Worm (Caenorhabditis elegans) whole organism, L1 larva: ENCODE measurements around the gene ctps-1.

ENCODE experiments used
- C04F5.9 ChIP-seq: sonication (generic microtip); optimal IDR thresholded peaks from 2 replicates; lab custom pipeline; 2016; ENCODE audit warnings: missing genetic modification characterization, missing compliant biosample characterization
- C34B4.2 ChIP-seq: sonication (generic microtip); optimal IDR thresholded peaks from 2 replicates; lab custom pipeline; 2017; ENCODE audit warnings: mild to moderate bottlenecking, missing genetic modification characterization, missing compliant biosample characterization
- aha-1 ChIP-seq: fragments of 150-350 bp; optimal IDR thresholded peaks from 2 replicates; lab custom pipeline; 2014; ENCODE audit warnings: missing biosample characterization, missing genetic modification characterization
- ama-1 ChIP-seq: fragments of 150-350 bp; optimal IDR thresholded peaks from 2 replicates; lab custom pipeline; 2014
- blmp-1 ChIP-seq: fragments of 150-350 bp; optimal IDR thresholded peaks from 2 replicates; lab custom pipeline; 2014; ENCODE audit warnings: missing biosample characterization, missing genetic modification characterization
- ceh-8 ChIP-seq: fragments of 200-800 bp; sonication (Bioruptor generic); optimal IDR thresholded peaks from 2 replicates; lab custom pipeline; 2018; ENCODE audit warnings: mild to moderate bottlenecking, missing genetic modification characterization, moderate library complexity, missing compliant biosample characterization
- ceh-82 ChIP-seq, 3 experiments: fragments of 150-350 bp in 1 of 3; sonication (generic microtip) in 2 of 3; optimal IDR thresholded peaks; 2 replicates each; lab custom pipeline; 2014 to 2017; ENCODE audit warnings: missing biosample characterization in 3 of 3, missing genetic modification characterization in 3 of 3
- ces-1 ChIP-seq: fragments of 150-350 bp; optimal IDR thresholded peaks from 2 replicates; lab custom pipeline; 2014; ENCODE audit warnings: missing biosample characterization, missing genetic modification reagents, missing genetic modification characterization
- dpl-1 ChIP-seq, 3 experiments: fragments of 150-350 bp in 2 of 3; sonication (generic microtip) in 1 of 3; optimal IDR thresholded peaks; 2 replicates each; lab custom pipeline; 2014 to 2017; ENCODE audit warnings: missing biosample characterization in 3 of 3, missing genetic modification characterization in 3 of 3, missing genetic modification reagents in 3 of 3
- dsc-1 ChIP-seq: sonication (generic microtip); optimal IDR thresholded peaks from 2 replicates; lab custom pipeline; 2016; ENCODE audit warnings: mild to moderate bottlenecking, missing genetic modification characterization, missing compliant biosample characterization
- efl-1 ChIP-seq, 4 experiments: fragments of 150-350 bp; optimal IDR thresholded peaks in 3 of 4; peaks in 1 of 4; 1 replicate in 1 of 4; 2 replicates in 3 of 4; lab custom pipeline; 2014; ENCODE audit warnings: missing biosample characterization in 2 of 4, missing genetic modification characterization in 2 of 4, missing genetic modification reagents in 2 of 4
- efl-3 ChIP-seq: fragments of 200-800 bp; sonication (Bioruptor generic); optimal IDR thresholded peaks from 2 replicates; lab custom pipeline; 2018; ENCODE audit warnings: mild to moderate bottlenecking, missing genetic modification characterization, missing compliant biosample characterization
- elt-2 ChIP-seq: sonication (generic microtip); optimal IDR thresholded peaks from 2 replicates; lab custom pipeline; 2016; ENCODE audit warnings: missing genetic modification characterization, mild to moderate bottlenecking, inconsistent platforms, missing compliant biosample characterization, missing genetic modification reagents
- fkh-10 ChIP-seq: sonication (generic microtip); optimal IDR thresholded peaks from 2 replicates; lab custom pipeline; 2017; ENCODE audit warnings: missing biosample characterization, missing genetic modification reagents, missing genetic modification characterization
- fkh-4 ChIP-seq: sonication (generic microtip); optimal IDR thresholded peaks from 2 replicates; lab custom pipeline; 2016; ENCODE audit warnings: missing compliant biosample characterization, missing genetic modification characterization, borderline replicate concordance
- fos-1 ChIP-seq: fragments of 150-350 bp; optimal IDR thresholded peaks from 2 replicates; lab custom pipeline; 2014; ENCODE audit warnings: missing biosample characterization, missing genetic modification characterization
- hlh-4 ChIP-seq: sonication (generic microtip); optimal IDR thresholded peaks from 2 replicates; lab custom pipeline; 2016; ENCODE audit warnings: mild to moderate bottlenecking, missing genetic modification characterization, missing compliant biosample characterization
- hpl-2 ChIP-seq: fragments of 150-350 bp; optimal IDR thresholded peaks from 2 replicates; lab custom pipeline; 2014; ENCODE audit warnings: missing biosample characterization, missing genetic modification reagents, missing genetic modification characterization
- irx-1 ChIP-seq: sonication (generic microtip); optimal IDR thresholded peaks from 2 replicates; lab custom pipeline; 2016; ENCODE audit warnings: missing genetic modification characterization, missing compliant biosample characterization
- lin-15B ChIP-seq: fragments of 150-350 bp; sonication (generic microtip); optimal IDR thresholded peaks from 3 replicates; lab custom pipeline; 2014; ENCODE audit warnings: missing biosample characterization, missing genetic modification characterization
- lin-35 ChIP-seq, 2 experiments: fragments of 150-350 bp; optimal IDR thresholded peaks; 2 replicates each; lab custom pipeline; 2014; ENCODE audit warnings: missing biosample characterization in 2 of 2, missing genetic modification characterization in 2 of 2, missing genetic modification reagents in 2 of 2
- lir-3 ChIP-seq: sonication (generic microtip); optimal IDR thresholded peaks from 2 replicates; lab custom pipeline; 2016; ENCODE audit warnings: mild to moderate bottlenecking, missing genetic modification characterization, moderate library complexity, missing compliant biosample characterization; ENCODE audit not compliant: poor library complexity
- lsy-2 ChIP-seq, 2 experiments: fragments of 150-350 bp; optimal IDR thresholded peaks; 2 replicates each; lab custom pipeline; 2014; ENCODE audit warnings: missing biosample characterization in 2 of 2, missing genetic modification characterization in 2 of 2
- mdl-1 ChIP-seq, 2 experiments: fragments of 150-350 bp; optimal IDR thresholded peaks; 2 replicates each; lab custom pipeline; 2014 to 2017; ENCODE audit warnings: missing biosample characterization in 2 of 2, missing genetic modification characterization in 2 of 2, inconsistent platforms in 1 of 2
- mef-2 ChIP-seq: fragments of 150-350 bp; optimal IDR thresholded peaks from 2 replicates; lab custom pipeline; 2014; ENCODE audit warnings: missing biosample characterization, missing genetic modification characterization
- mep-1 ChIP-seq: fragments of 150-350 bp; optimal IDR thresholded peaks from 2 replicates; lab custom pipeline; 2014; ENCODE audit warnings: missing biosample characterization, missing genetic modification characterization
- nhr-11 ChIP-seq: fragments of 150-350 bp; optimal IDR thresholded peaks from 2 replicates; lab custom pipeline; 2014; ENCODE audit warnings: missing biosample characterization, missing genetic modification characterization
- nhr-237 ChIP-seq: fragments of 150-350 bp; optimal IDR thresholded peaks from 2 replicates; lab custom pipeline; 2014; ENCODE audit warnings: missing biosample characterization, missing genetic modification characterization
- nhr-47 ChIP-seq: sonication (generic microtip); optimal IDR thresholded peaks from 2 replicates; lab custom pipeline; 2016; ENCODE audit warnings: mild to moderate bottlenecking, missing genetic modification characterization, moderate library complexity, missing compliant biosample characterization
- nhr-76 ChIP-seq: sonication (generic microtip); optimal IDR thresholded peaks from 2 replicates; lab custom pipeline; 2017; ENCODE audit warnings: missing biosample characterization, missing genetic modification characterization
- pag-3 ChIP-seq: sonication (generic microtip); optimal IDR thresholded peaks from 2 replicates; lab custom pipeline; 2017; ENCODE audit warnings: missing genetic modification characterization, mild to moderate bottlenecking, missing compliant biosample characterization, antibody characterized with exemption, borderline replicate concordance; ENCODE audit not compliant: insufficient read depth
- skn-1 ChIP-seq: fragments of 150-350 bp; optimal IDR thresholded peaks from 2 replicates; lab custom pipeline; 2014; ENCODE audit warnings: missing biosample characterization, missing genetic modification characterization
- snpc-4 ChIP-seq: fragments of 150-350 bp; optimal IDR thresholded peaks from 2 replicates; lab custom pipeline; 2014; ENCODE audit warnings: missing biosample characterization, missing genetic modification characterization
- snu-23 ChIP-seq: sonication (generic microtip); optimal IDR thresholded peaks from 2 replicates; lab custom pipeline; 2016; ENCODE audit warnings: missing genetic modification characterization, missing compliant biosample characterization
- sox-4 ChIP-seq: sonication (generic microtip); optimal IDR thresholded peaks from 2 replicates; lab custom pipeline; 2016; ENCODE audit warnings: missing genetic modification characterization, missing compliant biosample characterization
- sup-37 ChIP-seq: fragments of 200-800 bp; sonication (Bioruptor generic); optimal IDR thresholded peaks from 2 replicates; lab custom pipeline; 2018; ENCODE audit warnings: mild to moderate bottlenecking, missing genetic modification characterization, missing compliant biosample characterization
- swsn-7 ChIP-seq: sonication (generic microtip); optimal IDR thresholded peaks from 2 replicates; lab custom pipeline; 2016; ENCODE audit warnings: missing genetic modification characterization, missing compliant biosample characterization
- tbx-2 ChIP-seq: sonication (generic microtip); optimal IDR thresholded peaks from 2 replicates; lab custom pipeline; 2016; ENCODE audit warnings: missing genetic modification characterization, missing compliant biosample characterization
- unc-130 ChIP-seq: fragments of 150-350 bp; optimal IDR thresholded peaks from 2 replicates; lab custom pipeline; 2017; ENCODE audit warnings: missing biosample characterization, missing genetic modification characterization, inconsistent platforms
- unc-86 ChIP-seq: sonication (generic microtip); optimal IDR thresholded peaks from 2 replicates; lab custom pipeline; 2016; ENCODE audit warnings: missing genetic modification characterization, missing compliant biosample characterization
- xbp-1 ChIP-seq: sonication (generic microtip); optimal IDR thresholded peaks from 2 replicates; lab custom pipeline; 2016; ENCODE audit warnings: missing genetic modification characterization, missing compliant biosample characterization
- ztf-11 ChIP-seq, 2 experiments: sonication (generic microtip); optimal IDR thresholded peaks; 2 replicates each; lab custom pipeline; 2016 to 2017; ENCODE audit warnings: missing genetic modification characterization in 2 of 2, missing biosample characterization in 1 of 2, missing compliant biosample characterization in 1 of 2

The ctps-1 gene

DNA sequence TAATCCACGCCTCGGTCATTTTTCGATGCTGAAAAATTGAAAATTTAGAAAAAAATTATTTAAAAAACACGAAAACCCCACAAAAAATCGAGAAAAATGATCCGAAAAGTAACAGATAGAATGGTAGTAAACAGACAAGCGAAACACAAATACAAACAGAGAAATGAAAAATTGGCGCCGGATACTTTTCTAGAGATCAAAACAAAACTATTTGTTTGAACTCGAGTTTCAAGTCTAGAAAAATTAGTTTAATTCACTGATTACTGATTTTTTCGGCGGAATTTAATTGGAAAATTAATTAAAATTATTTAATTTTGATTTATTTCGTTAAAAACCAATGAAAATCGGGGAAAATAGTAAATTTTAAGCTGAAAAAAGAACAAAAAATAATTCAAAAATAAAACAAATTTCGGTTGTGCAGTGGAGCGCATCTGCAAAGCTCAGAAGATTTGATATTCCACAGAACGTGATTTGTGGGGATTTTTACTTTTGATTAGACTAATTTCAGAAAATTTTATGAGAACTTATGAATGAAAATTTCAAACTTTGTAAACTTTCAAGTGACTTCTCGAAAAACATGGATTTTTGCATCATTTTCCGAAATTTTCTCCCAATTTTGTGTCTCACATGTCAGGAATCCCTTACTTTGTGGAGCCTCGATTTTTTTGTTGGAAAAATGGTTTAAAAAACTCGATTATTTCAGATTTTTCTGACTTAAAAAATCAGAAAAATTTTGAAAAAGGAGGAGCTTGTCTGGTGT is 48.3 kb upstream of the ctps-1 start, which contains the start of gene gyg-2:
Gene gyg-2 (minus strand): TSS at position 28 of the 760 bp plus-strand sequence.
- TF ChIP-seq dpl-1 (GFP tag; optimal IDR thresholded peaks at IDR 0.05; lab: Kevin White, UChicago) (no peak), pag-3 (tag; lab: Kevin White, UChicago) (no peak), efl-1 (optimal IDR thresholded peaks at IDR 0.05; lab: Kevin White, UChicago) (peak in 1 of 2 experiments; percentile 68), efl-1 (GFP tag; optimal IDR thresholded peaks at IDR 0.05 in 1 of 2; lab: Kevin White, UChicago) (no peak), ztf-11 (tag; optimal IDR thresholded peaks at IDR 0.05; lab: Kevin White, UChicago) (no peak), ama-1 (no peak), hpl-2 (GFP tag; lab: Kevin White, UChicago) (peak; percentile 61), mep-1 (tag; lab: Kevin White, UChicago) (no peak), mdl-1 (tag; optimal IDR thresholded peaks at IDR 0.05; lab: Kevin White, UChicago) (no peak), sox-4 (tag; lab: Kevin White, UChicago) (no peak), fkh-4 (no peak), lir-3 (tag; lab: Kevin White, UChicago) (no peak), irx-1 (tag; lab: Kevin White, UChicago) (no peak)

DNA sequence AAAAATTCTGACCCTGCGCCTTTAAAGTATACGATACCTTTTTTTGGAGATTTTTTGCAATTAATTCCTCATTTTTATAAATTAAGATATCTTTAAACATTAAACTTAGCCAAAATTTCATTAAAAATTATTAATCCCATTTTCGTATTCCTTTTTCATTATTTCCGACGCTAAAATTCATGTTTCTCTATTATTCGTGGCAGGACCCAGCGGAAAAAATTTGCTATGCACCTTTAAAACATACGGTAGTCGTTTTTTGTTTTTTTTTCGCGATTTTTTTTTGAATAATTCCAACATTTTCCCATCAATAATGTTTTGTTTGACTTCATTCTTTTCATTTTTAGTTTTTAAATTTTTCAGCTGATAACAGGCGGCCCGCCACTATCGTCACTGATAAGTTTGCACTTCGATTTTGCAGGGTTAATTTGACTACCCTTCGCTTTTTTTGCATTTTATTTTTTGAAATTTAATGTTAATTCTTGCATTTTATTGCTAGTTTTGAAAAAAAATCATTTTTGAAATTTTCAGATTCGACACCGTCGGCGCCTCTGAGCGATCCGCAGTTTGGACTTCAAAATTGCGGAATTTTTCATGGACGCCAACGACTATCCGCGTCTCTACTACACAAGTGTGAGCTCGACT is 47.5 kb upstream of the ctps-1 start, which contains the start of gene dkf-2:
Gene dkf-2 (plus strand): TSS at position 592 of the 642 bp plus-strand sequence.
- TF ChIP-seq sup-37 (GFP tag; lab: Kevin White, UChicago), result no peak
- no peak for TF ChIP-seq C34B4.2 (tag; lab: Kevin White, UChicago)
- TF ChIP-seq C04F5.9, result no peak
- no peak for TF ChIP-seq lin-15B (tag; lab: Kevin White, UChicago)
- TF ChIP-seq ces-1 (GFP tag; lab: Kevin White, UChicago), result no peak
- TF ChIP-seq elt-2 (tag; lab: Kevin White, UChicago), result peak; percentile 18
- TF ChIP-seq, all 84 proteins: peak for 1

DNA sequence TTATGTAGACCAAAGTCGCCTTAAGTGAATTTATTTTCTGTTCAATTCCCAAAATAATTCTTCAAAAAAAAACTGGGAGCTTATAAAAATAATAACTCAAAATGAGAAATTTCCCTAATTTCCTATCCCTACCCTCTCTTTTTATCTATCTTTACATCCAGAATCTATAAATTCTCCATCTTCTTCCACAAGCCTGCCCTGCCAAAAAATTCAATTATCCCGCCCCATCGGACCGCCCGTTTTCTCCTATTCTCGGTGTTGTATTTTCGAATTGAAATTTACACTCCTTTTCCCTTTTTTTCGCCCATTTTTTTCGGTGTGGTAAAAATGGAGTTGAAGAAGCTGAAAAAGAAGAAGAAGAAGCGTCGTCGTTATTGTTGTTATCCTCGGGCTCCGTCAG is 45.2 kb upstream of the ctps-1 start:
- TF ChIP-seq C34B4.2 (tag; lab: Kevin White, UChicago) (no peak), nhr-76 (no peak), xbp-1 (tag; lab: Kevin White, UChicago) (no peak), nhr-11 (no peak), swsn-7 (tag; lab: Kevin White, UChicago) (no peak), unc-130 (tag; lab: Kevin White, UChicago) (no peak), ceh-8 (GFP tag; lab: Kevin White, UChicago) (no peak), skn-1 (tag; lab: Kevin White, UChicago) (no peak), snpc-4 (tag; lab: Kevin White, UChicago) (no peak), lin-35 (GFP tag; optimal IDR thresholded peaks at IDR 0.05; lab: Kevin White, UChicago) (no peak), snu-23 (GFP tag; lab: Kevin White, UChicago) (no peak), blmp-1 (tag; lab: Kevin White, UChicago) (no peak)

DNA sequence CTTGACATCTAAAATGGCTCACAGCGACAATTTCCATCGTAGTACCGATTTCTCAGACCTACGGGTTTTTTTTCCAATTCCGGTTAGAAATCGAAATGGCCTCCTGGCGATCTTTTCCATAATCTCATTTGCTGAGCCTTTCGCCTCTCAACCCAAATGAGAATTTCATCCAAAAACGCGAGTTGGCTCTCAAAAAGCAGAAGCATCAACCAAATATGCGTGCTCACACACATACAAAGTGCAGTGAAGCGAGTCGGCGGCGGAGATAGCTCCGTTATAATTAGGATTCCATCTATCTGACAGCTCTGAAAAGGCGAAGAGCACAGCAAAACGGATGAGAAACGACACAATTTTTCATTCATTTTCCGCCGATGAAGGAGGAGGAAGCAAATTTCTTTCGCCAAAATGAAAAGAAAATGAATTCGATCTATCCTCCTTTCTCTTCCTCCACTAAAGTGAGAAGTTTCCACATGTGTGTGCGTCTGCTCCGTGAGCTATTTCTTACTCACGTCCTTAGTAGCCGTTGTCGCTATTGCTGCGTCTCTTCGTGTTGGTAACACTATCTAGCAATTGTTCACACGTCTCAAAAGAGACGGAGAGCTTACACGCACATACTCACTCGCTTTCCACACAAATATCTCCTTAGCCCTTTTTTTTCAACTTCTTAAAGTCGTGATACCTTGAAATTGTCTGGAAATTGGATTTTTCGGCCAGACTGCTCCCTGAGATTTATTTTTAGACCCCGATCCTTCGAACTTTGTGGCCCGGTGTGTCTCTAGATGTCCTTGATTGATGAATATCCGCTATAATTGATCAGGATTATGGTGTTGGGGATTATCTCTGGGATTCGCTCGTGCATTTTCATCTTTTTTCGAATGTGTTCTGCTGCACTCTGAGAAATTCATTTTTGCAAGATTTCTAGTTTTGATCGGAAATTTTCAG is 42.3 kb upstream of the ctps-1 start:
- TF ChIP-seq ztf-11 (tag; optimal IDR thresholded peaks at IDR 0.05; lab: Kevin White, UChicago) (no peak), unc-86 (tag; lab: Kevin White, UChicago) (peak; percentile 1), lsy-2 (tag; optimal IDR thresholded peaks at IDR 0.05; lab: Kevin White, UChicago) (no peak), nhr-11 (no peak), ceh-8 (GFP tag; lab: Kevin White, UChicago) (no peak), nhr-47 (peak; percentile 14), ceh-82 (tag; optimal IDR thresholded peaks at IDR 0.05; lab: Kevin White, UChicago) (no peak), tbx-2 (no peak), dsc-1 (peak; percentile 64), mef-2 (tag; lab: Kevin White, UChicago) (no peak), efl-3 (GFP tag; lab: Kevin White, UChicago) (no peak), hlh-4 (tag; lab: Kevin White, UChicago) (no peak), fkh-10 (GFP tag; lab: Kevin White, UChicago) (peak; percentile 42), lin-35 (GFP tag; optimal IDR thresholded peaks at IDR 0.05; lab: Kevin White, UChicago) (peak in 1 of 2 experiments; percentile 0), aha-1 (tag; lab: Kevin White, UChicago) (no peak), nhr-237 (tag; lab: Kevin White, UChicago) (no peak), skn-1 (tag; lab: Kevin White, UChicago) (no peak), fos-1 (tag; lab: Kevin White, UChicago) (no peak)
